Fruit fly (Drosophila melanogaster): Measurements from ENCODE around the gene CG13114.

Gene CG13114

dm6 chr2L:9512401-9513198 is 33.0 kb upstream of the CG13114 start:
- TF ChIP-seq CTCF (optimal IDR thresholded peaks at IDR 0.05) (peak; percentile 82 to 87), CG8478 (optimal IDR thresholded peaks at IDR 0.05) (no peak)

dm6 chr2L:9513771-9514170 is 31.8 kb upstream of the CG13114 start:
- TF ChIP-seq CG8478 (optimal IDR thresholded peaks at IDR 0.05) (no peak), CTCF (optimal IDR thresholded peaks at IDR 0.05) (no peak)

- TF ChIP-seq CTCF (optimal IDR thresholded peaks at IDR 0.05), result peak; percentile 1 to 60
- no peak for TF ChIP-seq CG8478 (optimal IDR thresholded peaks at IDR 0.05)
Measured at dm6 chr2L:9520886-9521868, 24.4 kb upstream of the CG13114 start, which contains the start of gene Oatp30B. Gene Oatp30B, plus strand, starts transcription at chr2L:9521210.

- TF ChIP-seq CG8478 (optimal IDR thresholded peaks at IDR 0.05), result no peak
- no peak for TF ChIP-seq CTCF (optimal IDR thresholded peaks at IDR 0.05)
Measured at dm6 chr2L:9522766-9523174, 22.8 kb upstream of the CG13114 start.

dm6 chr2L:9524915-9525314 is 20.7 kb upstream of the CG13114 start:
- no peak for TF ChIP-seq CG8478 (optimal IDR thresholded peaks at IDR 0.05)
- TF ChIP-seq CTCF (optimal IDR thresholded peaks at IDR 0.05), result no peak

dm6 chr2L:9525719-9526118 is 19.9 kb upstream of the CG13114 start:
- TF ChIP-seq CG8478 (optimal IDR thresholded peaks at IDR 0.05) (no peak), CTCF (optimal IDR thresholded peaks at IDR 0.05) (no peak)

dm6 chr2L:9526518-9526917 is 19.1 kb upstream of the CG13114 start:
- no peak for TF ChIP-seq CG8478 (optimal IDR thresholded peaks at IDR 0.05)
- TF ChIP-seq CTCF (optimal IDR thresholded peaks at IDR 0.05), result no peak

- no peak for TF ChIP-seq CG8478 (optimal IDR thresholded peaks at IDR 0.05)
- TF ChIP-seq CTCF (optimal IDR thresholded peaks at IDR 0.05), result no peak
Measured at dm6 chr2L:9528215-9528614, 17.4 kb upstream of the CG13114 start, which contains the start of gene CG31883. Gene CG31883, plus strand, starts transcription at chr2L:9528515.

- TF ChIP-seq CTCF (optimal IDR thresholded peaks at IDR 0.05) (no peak), CG8478 (optimal IDR thresholded peaks at IDR 0.05) (no peak)
Measured at dm6 chr2L:9529858-9530378, 15.7 kb upstream of the CG13114 start.

dm6 chr2L:9539988-9540573 is 5.5 kb upstream of the CG13114 start, which contains the start of gene CG17855:
Gene CG17855, plus strand, starts transcription at chr2L:9540523.
- no peak for TF ChIP-seq CG8478 (optimal IDR thresholded peaks at IDR 0.05)
- peak; percentile 38 to 87 for TF ChIP-seq CTCF (optimal IDR thresholded peaks at IDR 0.05)

- no peak for TF ChIP-seq CG8478 (optimal IDR thresholded peaks at IDR 0.05)
- no peak for TF ChIP-seq CTCF (optimal IDR thresholded peaks at IDR 0.05)
Measured at dm6 chr2L:9542578-9542977, 3.0 kb upstream of the CG13114 start, which contains the start of gene Cpr30B. Gene Cpr30B, plus strand, starts transcription at chr2L:9542878.

- TF ChIP-seq CG8478 (optimal IDR thresholded peaks at IDR 0.05) (no peak), CTCF (optimal IDR thresholded peaks at IDR 0.05) (no peak)
Measured at dm6 chr2L:9543871-9544270, 1.7 kb upstream of the CG13114 start, which contains the start of gene CG13113. Gene CG13113, plus strand, starts transcription at chr2L:9544171.

- TF ChIP-seq CTCF (optimal IDR thresholded peaks at IDR 0.05), result no peak
- no peak for TF ChIP-seq CG8478 (optimal IDR thresholded peaks at IDR 0.05)
Measured at dm6 chr2L:9550880-9551279, 5.3 kb downstream of the CG13114 start.

- no peak for TF ChIP-seq CTCF (optimal IDR thresholded peaks at IDR 0.05)
- no peak for TF ChIP-seq CG8478 (optimal IDR thresholded peaks at IDR 0.05)
Measured at dm6 chr2L:9557858-9558257, 12.2 kb downstream of the CG13114 start.

Measured in S2 (cell line).